Worm (Caenorhabditis elegans) whole organism, early embryonic: ENCODE data around the gene T09D3.9.

Experiments
- B0310.2 ChIP-seq: sonication (generic microtip); optimal IDR thresholded peaks from 2 replicates; lab custom pipeline; 2016; ENCODE audit warnings: mild to moderate bottlenecking, missing genetic modification characterization, missing compliant biosample characterization
- aly-1 ChIP-seq: sonication (generic microtip); optimal IDR thresholded peaks from 2 replicates; lab custom pipeline; 2016; ENCODE audit warnings: missing genetic modification characterization, missing compliant biosample characterization
- ama-1 ChIP-seq: fragments of 150-350 bp; optimal IDR thresholded peaks from 2 replicates; lab custom pipeline; 2014
- ceh-13 ChIP-seq: fragments of 200-800 bp; sonication (Bioruptor generic); optimal IDR thresholded peaks from 2 replicates; lab custom pipeline; 2018; ENCODE audit warnings: mild to moderate bottlenecking, missing genetic modification characterization, missing compliant biosample characterization
- ceh-36 ChIP-seq: sonication (generic microtip); optimal IDR thresholded peaks from 2 replicates; lab custom pipeline; 2016; ENCODE audit warnings: missing genetic modification characterization, inconsistent platforms, missing compliant biosample characterization
- ets-7 ChIP-seq: sonication (generic microtip); optimal IDR thresholded peaks from 2 replicates; lab custom pipeline; 2016; ENCODE audit warnings: missing genotype, missing genetic modification characterization, missing compliant biosample characterization
- hmg-4 ChIP-seq: fragments of 200-800 bp; sonication (Bioruptor generic); optimal IDR thresholded peaks from 2 replicates; lab custom pipeline; 2018; ENCODE audit warnings: mild to moderate bottlenecking, missing genetic modification characterization, missing compliant biosample characterization

DNA sequence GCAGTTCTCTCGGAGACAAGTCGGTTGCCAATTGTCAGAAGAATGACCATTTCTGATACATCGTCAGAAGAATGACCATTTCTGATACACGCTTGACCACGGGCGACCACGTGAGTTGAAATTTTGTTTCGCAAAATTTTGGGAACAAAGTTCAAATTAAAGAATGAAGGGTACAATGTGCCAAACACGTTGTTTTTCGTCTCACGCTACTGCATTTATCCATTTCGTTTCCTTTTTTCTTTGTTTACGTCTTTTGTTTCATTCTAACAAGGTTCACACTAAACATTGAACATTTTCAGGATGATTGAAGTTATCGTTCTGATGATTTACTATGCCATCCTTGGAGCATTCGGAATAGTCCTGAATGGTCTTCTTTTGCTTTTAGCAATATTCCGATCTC lies 17.2 kb downstream of the T09D3.9 start, which contains the start of gene srd-9:
- no peak for TF ChIP-seq hmg-4 (GFP tag; lab: Kevin White, UChicago)
- no peak for TF ChIP-seq ama-1
- TF ChIP-seq aly-1 (tag; lab: Kevin White, UChicago): no peak
- TF ChIP-seq ceh-36: no peak
- TF ChIP-seq ceh-13: no peak
- TF ChIP-seq B0310.2 (tag; lab: Kevin White, UChicago): no peak
- no peak for TF ChIP-seq ets-7 (tag; lab: Kevin White, UChicago)
